Fruit fly (Drosophila melanogaster): ENCODE data around the gene hng3.

The hng3 gene

dm6 chr3L:721863-722262, 33.4 kb downstream of the hng3 start (continued):
- no peak for TF ChIP-seq ems (GFP tag; optimal IDR thresholded peaks at IDR 0.05)
- no peak for TF ChIP-seq Sry-δ (GFP tag; optimal IDR thresholded peaks at IDR 0.05)
- no peak for TF ChIP-seq nerfin-1 (tag; optimal IDR thresholded peaks at IDR 0.05)
- TF ChIP-seq ab (GFP tag; optimal IDR thresholded peaks at IDR 0.05): no peak
- TF ChIP-seq Xrp1 (GFP tag; IDR thresholded peaks at IDR 0.05): peak; percentile 37; the same call in 1 of the 2 replicates
- peak; percentile 27 for TF ChIP-seq Blimp-1 (GFP tag; optimal IDR thresholded peaks at IDR 0.05)
- TF ChIP-seq CG6813 (GFP tag; optimal IDR thresholded peaks at IDR 0.05): no peak
- TF ChIP-seq jumu (GFP tag; optimal IDR thresholded peaks at IDR 0.05): no peak
- TF ChIP-seq MESR4 (GFP tag; optimal IDR thresholded peaks at IDR 0.05): no peak
- TF ChIP-seq maf-S (GFP tag; optimal IDR thresholded peaks at IDR 0.05): no peak
- TF ChIP-seq Asciz (GFP tag; optimal IDR thresholded peaks at IDR 0.05): peak; percentile 1
- 0 out of 2 replicates have a peak, but pooled peaks have one; percentile 33 for TF ChIP-seq Awh (GFP tag; IDR thresholded peaks at IDR 0.05)
- TF ChIP-seq CG11247 (GFP tag; IDR thresholded peaks at IDR 0.05): no peak
- no peak for TF ChIP-seq CG4328 (GFP tag; optimal IDR thresholded peaks at IDR 0.05)
- TF ChIP-seq bab2 (GFP tag; optimal IDR thresholded peaks at IDR 0.05): no peak
- TF ChIP-seq Optix (GFP tag; IDR thresholded peaks at IDR 0.05): 0 out of 3 replicates have a peak, but pooled peaks have one; percentile 15
- no peak for TF ChIP-seq Usf (GFP tag; optimal IDR thresholded peaks at IDR 0.05)
- TF ChIP-seq zfh1 (GFP tag; IDR thresholded peaks at IDR 0.05): no peak
- no peak for TF ChIP-seq Lhr (GFP tag; optimal IDR thresholded peaks at IDR 0.05)
- TF ChIP-seq fru (optimal IDR thresholded peaks at IDR 0.05): no peak
- TF ChIP-seq CG4854 (GFP tag; optimal IDR thresholded peaks at IDR 0.05): no peak
- TF ChIP-seq CG15601 (tag; optimal IDR thresholded peaks at IDR 0.05): peak; percentile 11
- no peak for TF ChIP-seq CG33557 (GFP tag; optimal IDR thresholded peaks at IDR 0.05)
- TF ChIP-seq luna (GFP tag; optimal IDR thresholded peaks at IDR 0.05): no peak
- TF ChIP-seq ken (GFP tag; IDR thresholded peaks at IDR 0.05): 0 out of 3 replicates have a peak, but pooled peaks have one; percentile 12
- no peak for TF ChIP-seq CG13624 (GFP tag; optimal IDR thresholded peaks at IDR 0.05)
- no peak for TF ChIP-seq lola (GFP tag; optimal IDR thresholded peaks at IDR 0.05)
- TF ChIP-seq CG17568 (GFP tag; optimal IDR thresholded peaks at IDR 0.05): no peak
- TF ChIP-seq Sin3A (optimal IDR thresholded peaks at IDR 0.05): no peak
- TF ChIP-seq Dbx (GFP tag; IDR thresholded peaks at IDR 0.05): no peak
- TF ChIP-seq CG6175 (GFP tag; IDR thresholded peaks at IDR 0.05): no peak
- 0 out of 3 replicates have a peak, but pooled peaks have one; percentile 5 for TF ChIP-seq dysf (GFP tag; IDR thresholded peaks at IDR 0.05)
- TF ChIP-seq CG5180 (GFP tag; optimal IDR thresholded peaks at IDR 0.05): no peak
- peak; percentile 28; the same call in 1 of the 3 replicates for TF ChIP-seq row (GFP tag; IDR thresholded peaks at IDR 0.05)
- TF ChIP-seq HmgD (GFP tag; optimal IDR thresholded peaks at IDR 0.05): no peak
- no peak for TF ChIP-seq CG7357 (GFP tag; IDR thresholded peaks at IDR 0.05)
- TF ChIP-seq CG7987 (GFP tag; optimal IDR thresholded peaks at IDR 0.05): no peak
- TF ChIP-seq CG9727 (GFP tag; optimal IDR thresholded peaks at IDR 0.05): no peak
- no peak for TF ChIP-seq dimm (GFP tag; IDR thresholded peaks at IDR 0.05)
- peak; percentile 12 for TF ChIP-seq gem (tag; optimal IDR thresholded peaks at IDR 0.05)
- TF ChIP-seq vvl (GFP tag; IDR thresholded peaks at IDR 0.05): 0 out of 2 replicates have a peak, but pooled peaks have one; percentile 6
- TF ChIP-seq sisA (GFP tag; IDR thresholded peaks at IDR 0.05): no peak
- TF ChIP-seq lab (GFP tag; optimal IDR thresholded peaks at IDR 0.05): peak; percentile 9
- TF ChIP-seq bsh (GFP tag; optimal IDR thresholded peaks at IDR 0.05): peak in 1 of 2 experiments; percentile 9
- no peak for TF ChIP-seq CG14014 (GFP tag; IDR thresholded peaks at IDR 0.05)
- TF ChIP-seq zf30C (GFP tag; optimal IDR thresholded peaks at IDR 0.05): peak; percentile 40
- TF ChIP-seq Bteb2 (GFP tag; optimal IDR thresholded peaks at IDR 0.05): no peak
- TF ChIP-seq ranshi (GFP tag; IDR thresholded peaks at IDR 0.05): no peak
- no peak for TF ChIP-seq CG7839 (tag; optimal IDR thresholded peaks at IDR 0.05)
- TF ChIP-seq CG10366 (GFP tag; IDR thresholded peaks at IDR 0.05): peak; percentile 8; the same call in 1 of the 2 replicates
- no peak for TF ChIP-seq CG7963 (GFP tag; IDR thresholded peaks at IDR 0.05; ENCODE audit: partially characterized antibody)

Measured in whole organism, embryonic.